Worm (Caenorhabditis elegans) whole organism, L2 larva: ENCODE measurements around the gene wars-1.

Source experiments
- C34F6.9 ChIP-seq: fragments of 150-350 bp; optimal IDR thresholded peaks from 2 replicates; lab custom pipeline; 2014; ENCODE audit warnings: missing biosample characterization, missing genetic modification characterization
- F13H6.1 ChIP-seq: sonication (generic microtip); optimal IDR thresholded peaks from 2 replicates; lab custom pipeline; 2016; ENCODE audit warnings: missing genetic modification characterization, missing compliant biosample characterization
- R02D3.7 ChIP-seq: fragments of 150-350 bp; optimal IDR thresholded peaks from 2 replicates; lab custom pipeline; 2014; ENCODE audit warnings: missing biosample characterization, missing genetic modification characterization
- ZK546.5 ChIP-seq: sonication (generic microtip); optimal IDR thresholded peaks from 2 replicates; lab custom pipeline; 2017; ENCODE audit warnings: missing biosample characterization, missing genetic modification characterization
- alr-1 ChIP-seq: fragments of 150-350 bp; optimal IDR thresholded peaks from 2 replicates; lab custom pipeline; 2014; ENCODE audit warnings: missing biosample characterization, missing genetic modification characterization
- blmp-1 ChIP-seq: sonication (generic microtip); optimal IDR thresholded peaks from 2 replicates; lab custom pipeline; 2017; ENCODE audit warnings: missing genetic modification characterization, mild to moderate bottlenecking, missing compliant biosample characterization, antibody characterized with exemption, moderate library complexity; ENCODE audit not compliant: insufficient read depth
- ceh-16 ChIP-seq: fragments of 150-350 bp; optimal IDR thresholded peaks from 2 replicates; lab custom pipeline; 2014; ENCODE audit warnings: missing biosample characterization, missing genetic modification characterization
- crh-2 ChIP-seq: sonication (generic microtip); optimal IDR thresholded peaks from 2 replicates; lab custom pipeline; 2017; ENCODE audit warnings: missing biosample characterization, missing genetic modification characterization
- dmd-4 ChIP-seq: sonication (generic microtip); optimal IDR thresholded peaks from 2 replicates; lab custom pipeline; 2017; ENCODE audit warnings: missing biosample characterization, missing genetic modification characterization
- elt-1 ChIP-seq: fragments of 150-350 bp; optimal IDR thresholded peaks from 2 replicates; lab custom pipeline; 2014; ENCODE audit warnings: missing biosample characterization, missing genetic modification characterization
- elt-3 ChIP-seq: sonication (generic microtip); optimal IDR thresholded peaks from 2 replicates; lab custom pipeline; 2017; ENCODE audit warnings: missing biosample characterization, missing genetic modification characterization
- fos-1 ChIP-seq: fragments of 150-350 bp; optimal IDR thresholded peaks from 2 replicates; lab custom pipeline; 2014; ENCODE audit warnings: missing biosample characterization, missing genetic modification characterization
- gmeb-1 ChIP-seq: fragments of 150-350 bp; optimal IDR thresholded peaks from 2 replicates; lab custom pipeline; 2014; ENCODE audit warnings: missing biosample characterization, missing genetic modification characterization
- lin-11 ChIP-seq: fragments of 150-350 bp; sonication (generic microtip); optimal IDR thresholded peaks from 2 replicates; lab custom pipeline; 2014; ENCODE audit warnings: missing biosample characterization, missing genetic modification characterization, inconsistent platforms, mixed read lengths
- lin-13 ChIP-seq: fragments of 150-350 bp; optimal IDR thresholded peaks from 2 replicates; lab custom pipeline; 2014; ENCODE audit warnings: missing biosample characterization, missing genetic modification reagents, missing genetic modification characterization
- lin-39 ChIP-seq: fragments of 150-350 bp; optimal IDR thresholded peaks from 2 replicates; lab custom pipeline; 2014; ENCODE audit warnings: missing biosample characterization, missing genetic modification reagents, missing genetic modification characterization
- lsy-2 ChIP-seq, 2 experiments: fragments of 150-350 bp in 1 of 2; sonication (generic microtip) in 1 of 2; optimal IDR thresholded peaks; 2 replicates each; lab custom pipeline; 2014 to 2017; ENCODE audit warnings: missing biosample characterization in 2 of 2, missing genetic modification characterization in 2 of 2
- mab-5 ChIP-seq: fragments of 150-350 bp; optimal IDR thresholded peaks from 2 replicates; lab custom pipeline; 2014; ENCODE audit warnings: missing biosample characterization, missing genetic modification characterization
- mdl-1 ChIP-seq, 2 experiments: fragments of 150-350 bp in 1 of 2; sonication (generic microtip) in 1 of 2; optimal IDR thresholded peaks; 2 replicates each; lab custom pipeline; 2017; ENCODE audit warnings: missing biosample characterization in 2 of 2, missing genetic modification characterization in 2 of 2
- nhr-10 ChIP-seq: sonication (generic microtip); optimal IDR thresholded peaks from 2 replicates; lab custom pipeline; 2017; ENCODE audit warnings: missing biosample characterization, missing genetic modification characterization
- nhr-11 ChIP-seq: fragments of 150-350 bp; optimal IDR thresholded peaks from 2 replicates; lab custom pipeline; 2014; ENCODE audit warnings: missing biosample characterization, missing genetic modification characterization
- nhr-12 ChIP-seq: fragments of 150-350 bp; optimal IDR thresholded peaks from 2 replicates; lab custom pipeline; 2014; ENCODE audit warnings: missing biosample characterization, missing genetic modification characterization
- nhr-129 ChIP-seq: fragments of 150-350 bp; optimal IDR thresholded peaks from 2 replicates; lab custom pipeline; 2014; ENCODE audit warnings: missing biosample characterization, missing genetic modification characterization
- nhr-21 ChIP-seq: fragments of 150-350 bp; optimal IDR thresholded peaks from 2 replicates; lab custom pipeline; 2014; ENCODE audit warnings: missing biosample characterization, missing genetic modification characterization
- nhr-23 ChIP-seq: fragments of 150-350 bp; optimal IDR thresholded peaks from 2 replicates; lab custom pipeline; 2014; ENCODE audit warnings: missing biosample characterization, missing genetic modification reagents, missing genetic modification characterization
- nhr-237 ChIP-seq: fragments of 150-350 bp; optimal IDR thresholded peaks from 2 replicates; lab custom pipeline; 2014; ENCODE audit warnings: missing biosample characterization, missing genetic modification characterization
- nhr-25 ChIP-seq: fragments of 150-350 bp; sonication (generic microtip); optimal IDR thresholded peaks from 3 replicates; lab custom pipeline; 2014; ENCODE audit warnings: missing biosample characterization, missing genetic modification characterization
- nhr-77 ChIP-seq: fragments of 150-350 bp; optimal IDR thresholded peaks from 2 replicates; lab custom pipeline; 2014; ENCODE audit warnings: missing biosample characterization, missing genetic modification characterization
- peb-1 ChIP-seq: fragments of 150-350 bp; optimal IDR thresholded peaks from 2 replicates; lab custom pipeline; 2014; ENCODE audit warnings: missing biosample characterization, missing genetic modification characterization
- sem-4 ChIP-seq: fragments of 150-350 bp; optimal IDR thresholded peaks from 2 replicates; lab custom pipeline; 2014; ENCODE audit warnings: missing biosample characterization, missing genetic modification reagents, missing genetic modification characterization
- sma-3 ChIP-seq: sonication (generic microtip); optimal IDR thresholded peaks from 2 replicates; lab custom pipeline; 2016; ENCODE audit warnings: missing genetic modification reagents, missing genetic modification characterization, missing compliant biosample characterization
- sma-9 ChIP-seq, 2 experiments: fragments of 150-350 bp in 1 of 2; sonication (generic microtip) in 1 of 2; optimal IDR thresholded peaks; 2 replicates each; lab custom pipeline; 2014 to 2016; ENCODE audit warnings: missing genetic modification characterization in 2 of 2, mild to moderate bottlenecking in 1 of 2, missing biosample characterization in 1 of 2, missing compliant biosample characterization in 1 of 2, missing genetic modification reagents in 1 of 2, moderate library complexity in 1 of 2
- snpc-4 ChIP-seq: fragments of 150-350 bp; optimal IDR thresholded peaks from 2 replicates; lab custom pipeline; 2014; ENCODE audit warnings: missing biosample characterization, missing genetic modification characterization
- unc-39 ChIP-seq: fragments of 150-350 bp; optimal IDR thresholded peaks from 2 replicates; lab custom pipeline; 2014; ENCODE audit warnings: missing biosample characterization, missing genetic modification characterization
- unc-55 ChIP-seq: fragments of 150-350 bp; sonication (generic microtip); optimal IDR thresholded peaks from 3 replicates; lab custom pipeline; 2014; ENCODE audit warnings: missing biosample characterization, missing genetic modification reagents, missing genetic modification characterization
- zag-1 ChIP-seq: fragments of 150-350 bp; optimal IDR thresholded peaks from 2 replicates; lab custom pipeline; 2014; ENCODE audit warnings: missing biosample characterization, missing genetic modification characterization
- ztf-1 ChIP-seq: fragments of 200-800 bp; sonication (Bioruptor generic); conservative IDR thresholded peaks from 2 replicates; pipeline ENCODE4 v1.3.6; 2022; ENCODE audit warnings: missing genetic modification characterization, missing compliant biosample characterization
- ztf-11 ChIP-seq: sonication (generic microtip); optimal IDR thresholded peaks from 2 replicates; lab custom pipeline; 2017; ENCODE audit warnings: missing biosample characterization, missing genetic modification characterization

Gene wars-1

ce11 chrV:18900437-18900836 lies 41.4 kb upstream of the wars-1 start, which contains the start of gene nhr-243:
Gene nhr-243 (minus strand): TSS chrV:18900537.
- no peak for TF ChIP-seq nhr-129 (tag; lab: Kevin White, UChicago)
- TF ChIP-seq unc-39 (tag; lab: Kevin White, UChicago) = no peak

DNA sequence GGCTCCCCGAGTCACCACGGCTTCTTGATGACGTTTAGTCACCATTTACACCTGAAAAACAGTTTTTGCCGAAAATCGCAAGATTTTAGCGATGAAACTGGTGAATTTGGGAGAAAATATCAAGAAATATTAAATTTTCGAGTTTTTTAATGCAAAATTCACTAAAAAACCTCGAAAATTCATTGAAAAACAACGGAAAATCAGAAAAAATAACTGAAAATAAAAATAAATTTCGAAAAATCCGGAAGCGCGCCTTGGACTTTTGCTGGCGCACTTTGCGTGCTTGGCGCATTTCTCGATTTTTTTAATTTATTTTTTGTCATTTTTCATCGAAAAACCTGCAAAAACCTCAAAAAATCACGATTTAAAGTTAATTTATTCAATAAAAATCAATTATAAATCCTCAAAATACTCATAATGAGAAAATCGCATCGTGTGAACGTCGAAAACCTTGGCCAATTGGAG lies 35.9 kb upstream of the wars-1 start, which contains the start of gene emb-4:
Gene emb-4 (minus strand): TSS at position 51 of the 465 bp plus-strand sequence.
- peak; percentile 10 for TF ChIP-seq R02D3.7 (tag; lab: Kevin White, UChicago)
- no peak for TF ChIP-seq nhr-237
- TF ChIP-seq lin-13 (GFP tag; lab: Kevin White, UChicago) = peak; percentile 54
- TF ChIP-seq lsy-2 (tag; optimal IDR thresholded peaks at IDR 0.05; lab: Kevin White, UChicago) = peak; percentile 55 to 71
- peak; percentile 79 for TF ChIP-seq gmeb-1
- peak; percentile 66 for TF ChIP-seq C34F6.9
- TF ChIP-seq sma-3 = peak; percentile 17
- TF ChIP-seq nhr-10 = no peak
- TF ChIP-seq nhr-21 = peak; percentile 12
- TF ChIP-seq ceh-16 = no peak
- peak; percentile 48 for TF ChIP-seq unc-55 (GFP tag; lab: Kevin White, UChicago)
- peak; percentile 15 for TF ChIP-seq crh-2 (tag; lab: Kevin White, UChicago)

ce11 chrV:18873833-18874232 lies 14.8 kb upstream of the wars-1 start, which contains the start of gene ceh-51:
Gene ceh-51 (plus strand): TSS chrV:18874133.
- TF ChIP-seq elt-3 = no peak
- no peak for TF ChIP-seq ZK546.5 (tag; lab: Kevin White, UChicago)
- TF ChIP-seq nhr-11 (tag; lab: Kevin White, UChicago) = no peak
- TF ChIP-seq, all 48 proteins: peak for 0

- no peak for TF ChIP-seq nhr-21
- TF ChIP-seq fos-1 (tag; lab: Kevin White, UChicago) = peak; percentile 56
These were observed 11.9 kb upstream of the wars-1 start for ce11 chrV:18870955-18871354.

DNA sequence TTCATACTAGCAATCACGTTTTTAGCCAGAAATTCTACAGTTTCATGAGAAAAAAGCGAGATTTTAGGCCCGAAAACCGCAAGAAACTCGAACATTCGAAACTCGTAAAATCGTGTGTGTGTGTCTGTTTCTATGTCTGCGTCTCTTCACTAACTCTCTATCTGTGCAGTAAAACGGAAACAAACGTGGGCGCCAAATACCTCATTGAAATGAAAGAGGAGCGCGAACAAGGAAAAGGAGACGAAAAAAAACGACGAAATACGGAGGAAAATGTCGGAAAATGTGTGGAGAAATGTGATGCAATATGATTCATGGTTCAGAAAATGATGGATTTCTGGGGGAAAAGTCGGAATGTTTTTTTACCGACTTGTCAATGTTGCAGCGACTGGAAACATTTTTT lies 9.5 kb upstream of the wars-1 start:
- TF ChIP-seq nhr-129 (tag; lab: Kevin White, UChicago) = peak; percentile 64
- TF ChIP-seq lin-11 (tag; lab: Kevin White, UChicago) = no peak
- no peak for TF ChIP-seq zag-1
- no peak for TF ChIP-seq sem-4
- TF ChIP-seq lsy-2 (tag; optimal IDR thresholded peaks at IDR 0.05; lab: Kevin White, UChicago) = peak in 1 of 2 experiments; percentile 42
- peak; percentile 28 for TF ChIP-seq unc-55 (GFP tag; lab: Kevin White, UChicago)
- peak; percentile 37 for TF ChIP-seq C34F6.9
- no peak for TF ChIP-seq F13H6.1 (tag; lab: Kevin White, UChicago)
- no peak for TF ChIP-seq sma-3
- TF ChIP-seq elt-1 (tag; lab: Kevin White, UChicago) = no peak
- TF ChIP-seq blmp-1 (tag; lab: Kevin White, UChicago) = no peak
- no peak for TF ChIP-seq nhr-11 (tag; lab: Kevin White, UChicago)
- no peak for TF ChIP-seq mdl-1 (tag; optimal IDR thresholded peaks at IDR 0.05; lab: Kevin White, UChicago)
- TF ChIP-seq gmeb-1 = peak; percentile 28
- TF ChIP-seq fos-1 (tag; lab: Kevin White, UChicago) = peak; percentile 65
- peak; percentile 78 for TF ChIP-seq crh-2 (tag; lab: Kevin White, UChicago)
- TF ChIP-seq lin-39 (tag; lab: Kevin White, UChicago) = no peak
- no peak for TF ChIP-seq nhr-237
- no peak for TF ChIP-seq peb-1
- TF ChIP-seq ztf-11 (tag; lab: Kevin White, UChicago) = no peak
- no peak for TF ChIP-seq nhr-12
- TF ChIP-seq nhr-21 = no peak
- TF ChIP-seq mab-5 = no peak
- no peak for TF ChIP-seq sma-9 (GFP tag; optimal IDR thresholded peaks at IDR 0.05; lab: Kevin White, UChicago)
- no peak for TF ChIP-seq sma-9 (tag; optimal IDR thresholded peaks at IDR 0.05; lab: Kevin White, UChicago)
- TF ChIP-seq ZK546.5 (tag; lab: Kevin White, UChicago) = no peak
- TF ChIP-seq nhr-25 (tag; lab: Kevin White, UChicago) = no peak
- no peak for TF ChIP-seq snpc-4 (tag; lab: Kevin White, UChicago)
- TF ChIP-seq dmd-4 = no peak
- no peak for TF ChIP-seq ztf-1 (GFP tag; lab: Robert Waterston, UW)
- TF ChIP-seq ceh-16 = no peak
- TF ChIP-seq unc-39 (tag; lab: Kevin White, UChicago) = no peak
- TF ChIP-seq lin-13 (GFP tag; lab: Kevin White, UChicago) = peak; percentile 7
- no peak for TF ChIP-seq alr-1 (tag; lab: Kevin White, UChicago)
- TF ChIP-seq nhr-23 (tag; lab: Kevin White, UChicago) = no peak
- TF ChIP-seq nhr-77 (tag; lab: Kevin White, UChicago) = no peak
